Worm (Caenorhabditis elegans): ENCODE results near the gene hsp-75.

DNA sequence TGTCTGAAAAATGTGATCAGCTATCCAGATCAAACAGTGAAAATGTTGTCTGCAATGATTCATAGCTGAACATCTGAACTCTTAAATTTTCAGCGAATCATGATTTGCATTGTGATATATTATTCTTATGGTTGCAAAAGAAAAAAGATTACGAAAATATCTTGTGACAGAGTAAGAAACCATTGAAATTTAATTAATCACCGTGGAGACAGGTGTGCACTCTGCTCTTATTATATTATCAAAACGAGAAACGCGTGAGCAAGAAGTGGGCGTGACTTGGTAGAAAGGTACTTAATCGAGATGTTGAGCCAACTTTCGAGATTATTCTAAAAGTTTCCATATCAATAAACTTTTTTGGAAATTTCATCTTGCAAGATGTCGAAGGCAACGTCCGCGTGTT lies 16.5 kb upstream of the hsp-75 start, which contains the start of gene osm-10:
- TF ChIP-seq klf-2 (GFP tag; conservative IDR thresholded peaks at IDR 0.05) = no peak
- TF ChIP-seq flt-1 (GFP tag; IDR thresholded peaks at IDR 0.05) = no peak
